Fruit fly (Drosophila melanogaster) whole organism, embryonic: ENCODE results near the gene Rab3-GEF.

Experiments
- Aef1 ChIP-seq: fragments of 200-800 bp; sonication (Bioruptor generic); IDR thresholded peaks from 3 replicates; pipeline ENCODE4 v1.3.6; 2022; ENCODE audit warnings: missing biosample characterization, missing genetic modification characterization
- Atf3 ChIP-seq: fragments of 200-800 bp; sonication (Bioruptor generic); optimal IDR thresholded peaks from 3 replicates; lab custom pipeline; 2016; ENCODE audit warnings: missing biosample characterization, missing genetic modification characterization
- BtbVII ChIP-seq: fragments of 200-800 bp; sonication (Bioruptor generic); optimal IDR thresholded peaks from 3 replicates; lab custom pipeline; 2017; ENCODE audit warnings: missing biosample characterization, mild to moderate bottlenecking, missing genetic modification characterization
- Bteb2 ChIP-seq: fragments of 200-800 bp; sonication (Bioruptor generic); optimal IDR thresholded peaks from 2 replicates; lab custom pipeline; 2016; ENCODE audit warnings: missing biosample characterization, missing genetic modification characterization
- CG1024 ChIP-seq: fragments of 200-800 bp; sonication (Bioruptor generic); IDR thresholded peaks from 2 replicates; pipeline ENCODE4 v1.3.6; 2022; ENCODE audit warnings: missing biosample characterization, missing genetic modification characterization
- CG10654 ChIP-seq: fragments of 200-800 bp; sonication (Bioruptor generic); optimal IDR thresholded peaks from 2 replicates; lab custom pipeline; 2016; ENCODE audit warnings: missing biosample characterization, missing genetic modification characterization
- CG10959 ChIP-seq: fragments of 200-800 bp; sonication (Bioruptor generic); IDR thresholded peaks from 2 replicates; pipeline ENCODE4 v1.3.6; 2022; ENCODE audit warnings: missing biosample characterization, missing genetic modification characterization
- CG11093 ChIP-seq: fragments of 200-800 bp; sonication (Bioruptor generic); IDR thresholded peaks from 3 replicates; pipeline ENCODE4 v1.3.6; 2022; ENCODE audit warnings: missing biosample characterization, missing genetic modification characterization
- CG1529 ChIP-seq: fragments of 200-800 bp; sonication (Bioruptor generic); optimal IDR thresholded peaks from 3 replicates; lab custom pipeline; 2018; ENCODE audit warnings: missing biosample characterization, missing genetic modification characterization
- CG18764 ChIP-seq: fragments of 200-800 bp; sonication (Bioruptor generic); optimal IDR thresholded peaks from 3 replicates; lab custom pipeline; 2016; ENCODE audit warnings: missing biosample characterization, missing genetic modification characterization
- CG2712 ChIP-seq: fragments of 200-800 bp; optimal IDR thresholded peaks from 3 replicates; lab custom pipeline; 2019; ENCODE audit warnings: missing biosample characterization, mild to moderate bottlenecking, missing genetic modification characterization, moderate library complexity
- CG2875 ChIP-seq: fragments of 200-800 bp; sonication (Bioruptor generic); optimal IDR thresholded peaks from 2 replicates; lab custom pipeline; 2017; ENCODE audit warnings: missing biosample characterization, mild to moderate bottlenecking, missing genetic modification characterization, missing genetic modification reagents
- CG2889 ChIP-seq: fragments of 200-800 bp; sonication (Bioruptor generic); IDR thresholded peaks from 3 replicates; pipeline ENCODE4 v1.3.6; 2022; ENCODE audit warnings: missing biosample characterization, missing genetic modification characterization
- CG33213 ChIP-seq: fragments of 200-800 bp; sonication (Bioruptor generic); optimal IDR thresholded peaks from 3 replicates; lab custom pipeline; 2016; ENCODE audit warnings: missing biosample characterization, missing genetic modification characterization
- CG3407 ChIP-seq: fragments of 200-800 bp; sonication (Bioruptor generic); optimal IDR thresholded peaks from 2 replicates; lab custom pipeline; 2018; ENCODE audit warnings: missing biosample characterization, mild to moderate bottlenecking, missing genetic modification characterization
- CG4282 ChIP-seq: fragments of 200-800 bp; sonication (Bioruptor generic); optimal IDR thresholded peaks from 2 replicates; lab custom pipeline; 2016; ENCODE audit warnings: missing biosample characterization, missing genetic modification characterization
- CG4854 ChIP-seq: fragments of 200-800 bp; sonication (Bioruptor generic); optimal IDR thresholded peaks from 2 replicates; lab custom pipeline; 2016; ENCODE audit warnings: missing biosample characterization, missing genetic modification characterization, inconsistent platforms
- CG6791 ChIP-seq: fragments of 200-800 bp; sonication (Bioruptor generic); IDR thresholded peaks from 3 replicates; pipeline ENCODE4 v1.3.6; 2022; ENCODE audit warnings: missing biosample characterization, missing genetic modification characterization; ENCODE audit not compliant: partially characterized antibody
- CG7928 ChIP-seq: fragments of 200-800 bp; sonication (Bioruptor generic); optimal IDR thresholded peaks from 2 replicates; lab custom pipeline; 2017; ENCODE audit warnings: missing biosample characterization, mild to moderate bottlenecking, missing genetic modification characterization
- CG8478 ChIP-seq: fragments of >200 bp; optimal IDR thresholded peaks from 2 replicates; lab custom pipeline; 2018
- CG8765 ChIP-seq: fragments of 200-800 bp; sonication (Bioruptor generic); IDR thresholded peaks from 2 replicates; pipeline ENCODE4 v1.3.6; 2022; ENCODE audit warnings: missing biosample characterization, missing genetic modification characterization
- CG9932 ChIP-seq: fragments of 200-800 bp; sonication (Bioruptor generic); IDR thresholded peaks from 2 replicates; pipeline ENCODE4 v1.3.6; 2022; ENCODE audit warnings: missing biosample characterization, missing genetic modification characterization
- Dbx ChIP-seq: fragments of 200-800 bp; sonication (Bioruptor generic); IDR thresholded peaks from 3 replicates; pipeline ENCODE4 v1.3.6; 2022; ENCODE audit warnings: missing biosample characterization, missing genetic modification characterization
- Dip2 ChIP-seq: fragments of 200-800 bp; sonication (Bioruptor generic); IDR thresholded peaks from 2 replicates; pipeline ENCODE4 v1.3.6; 2022; ENCODE audit warnings: missing biosample characterization, missing genetic modification characterization
- Ets97D ChIP-seq: fragments of 200-800 bp; sonication (Bioruptor generic); optimal IDR thresholded peaks from 3 replicates; lab custom pipeline; 2016; ENCODE audit warnings: missing biosample characterization, missing genetic modification characterization
- Hsf ChIP-seq: fragments of 200-800 bp; sonication (Bioruptor generic); optimal IDR thresholded peaks from 3 replicates; lab custom pipeline; 2016; ENCODE audit warnings: missing biosample characterization, missing genetic modification characterization
- Mad ChIP-seq: fragments of 200-800 bp; sonication (Bioruptor generic); optimal IDR thresholded peaks from 2 replicates; lab custom pipeline; 2016; ENCODE audit warnings: missing biosample characterization, missing genetic modification characterization
- Tbp ChIP-seq: fragments of >200 bp; optimal IDR thresholded peaks from 2 replicates; lab custom pipeline; 2018; ENCODE audit warnings: missing biosample characterization, missing genetic modification characterization
- Usf ChIP-seq: fragments of 200-800 bp; sonication (Bioruptor generic); optimal IDR thresholded peaks from 2 replicates; lab custom pipeline; 2017; ENCODE audit warnings: missing genotype, missing biosample characterization, missing genetic modification characterization
- Vsx1 ChIP-seq: fragments of 200-800 bp; sonication (Bioruptor generic); optimal IDR thresholded peaks from 2 replicates; lab custom pipeline; 2017; ENCODE audit warnings: missing biosample characterization, mild to moderate bottlenecking, missing genetic modification characterization, missing genetic modification reagents
- abd-A ChIP-seq: fragments of 200-800 bp; sonication (Bioruptor generic); optimal IDR thresholded peaks from 3 replicates; lab custom pipeline; 2019; ENCODE audit warnings: missing biosample characterization, mild to moderate bottlenecking, missing genetic modification characterization, moderate library complexity
- ac ChIP-seq: fragments of 200-800 bp; sonication (Bioruptor generic); optimal IDR thresholded peaks from 3 replicates; lab custom pipeline; 2017; ENCODE audit warnings: missing biosample characterization, mild to moderate bottlenecking, missing genetic modification characterization
- btn ChIP-seq: fragments of 200-800 bp; sonication (Bioruptor generic); optimal IDR thresholded peaks from 2 replicates; lab custom pipeline; 2016; ENCODE audit warnings: missing biosample characterization, missing genetic modification characterization
- chif ChIP-seq, 2 experiments: fragments of 200-800 bp; sonication (Bioruptor generic); optimal IDR thresholded peaks; 3 replicates each; lab custom pipeline; 2016; ENCODE audit warnings: missing biosample characterization in 2 of 2, missing genetic modification characterization in 2 of 2
- chinmo ChIP-seq: fragments of 200-800 bp; sonication (Bioruptor generic); IDR thresholded peaks from 4 replicates; pipeline ENCODE4 v1.3.6; 2022; ENCODE audit warnings: missing biosample characterization, missing genetic modification characterization; ENCODE audit not compliant: partially characterized antibody
- chn ChIP-seq: fragments of 200-800 bp; sonication (Bioruptor generic); optimal IDR thresholded peaks from 2 replicates; lab custom pipeline; 2016; ENCODE audit warnings: missing biosample characterization, missing genetic modification characterization
- ci ChIP-seq: fragments of 200-800 bp; sonication (Bioruptor generic); IDR thresholded peaks from 3 replicates; pipeline ENCODE4 v1.3.6; 2022; ENCODE audit warnings: missing biosample characterization, missing genetic modification characterization
- crc ChIP-seq: fragments of 200-800 bp; sonication (Bioruptor generic); optimal IDR thresholded peaks from 2 replicates; lab custom pipeline; 2016; ENCODE audit warnings: missing biosample characterization, missing genetic modification characterization
- hb ChIP-seq: fragments of 200-800 bp; sonication (Bioruptor generic); IDR thresholded peaks from 3 replicates; pipeline ENCODE4 v1.3.6; 2022; ENCODE audit warnings: missing biosample characterization, missing genetic modification characterization; ENCODE audit not compliant: partially characterized antibody
- jigr1 ChIP-seq: fragments of 200-800 bp; sonication (Bioruptor generic); IDR thresholded peaks from 3 replicates; pipeline ENCODE4 v1.3.6; 2022; ENCODE audit warnings: missing biosample characterization, missing genetic modification characterization
- jing ChIP-seq: fragments of 200-800 bp; sonication (Bioruptor generic); optimal IDR thresholded peaks from 2 replicates; lab custom pipeline; 2018; ENCODE audit warnings: missing biosample characterization, mild to moderate bottlenecking, missing genetic modification characterization
- kni ChIP-seq: fragments of 200-800 bp; sonication (Bioruptor generic); optimal IDR thresholded peaks from 3 replicates; lab custom pipeline; 2017; ENCODE audit warnings: mild to moderate bottlenecking, missing biosample characterization, missing genetic modification reagents, missing genetic modification characterization
- maf-S ChIP-seq: fragments of 200-800 bp; sonication (Bioruptor generic); optimal IDR thresholded peaks from 2 replicates; lab custom pipeline; 2016; ENCODE audit warnings: missing biosample characterization, missing genetic modification characterization
- odd ChIP-seq: fragments of 200-800 bp; sonication (Bioruptor generic); optimal IDR thresholded peaks from 2 replicates; lab custom pipeline; 2017; ENCODE audit warnings: missing biosample characterization, mild to moderate bottlenecking, missing genetic modification characterization
- psq ChIP-seq: fragments of 200-800 bp; sonication (Bioruptor generic); optimal IDR thresholded peaks from 2 replicates; lab custom pipeline; 2017; ENCODE audit warnings: missing biosample characterization, missing genetic modification characterization
- pum ChIP-seq: fragments of 200-800 bp; sonication (Bioruptor generic); optimal IDR thresholded peaks from 2 replicates; lab custom pipeline; 2016; ENCODE audit warnings: missing biosample characterization, missing genetic modification characterization
- rib ChIP-seq: fragments of 200-800 bp; sonication (Bioruptor generic); IDR thresholded peaks from 2 replicates; pipeline ENCODE4 v1.3.6; 2022; ENCODE audit warnings: missing biosample characterization, missing genetic modification characterization
- ro ChIP-seq: fragments of 200-800 bp; sonication (Bioruptor generic); IDR thresholded peaks from 2 replicates; pipeline ENCODE4 v1.3.6; 2022; ENCODE audit warnings: missing biosample characterization, missing genetic modification characterization
- sc ChIP-seq, 3 experiments: fragments of >200 bp in 2 of 3; fragments of 200-800 bp in 1 of 3; sonication (Bioruptor generic) in 1 of 3; optimal IDR thresholded peaks; 2 replicates in 2 of 3; 3 replicates in 1 of 3; lab custom pipeline; 2017; ENCODE audit warnings: mild to moderate bottlenecking in 1 of 3, missing biosample characterization in 1 of 3, missing genetic modification characterization in 1 of 3, missing genetic modification reagents in 1 of 3
- slp2 ChIP-seq: fragments of 200-800 bp; sonication (Bioruptor generic); optimal IDR thresholded peaks from 2 replicates; lab custom pipeline; 2016; ENCODE audit warnings: missing biosample characterization, missing genetic modification characterization
- sob ChIP-seq: fragments of 200-800 bp; sonication (Bioruptor generic); IDR thresholded peaks from 2 replicates; pipeline ENCODE4 v1.3.6; 2022; ENCODE audit warnings: missing biosample characterization, missing genetic modification characterization
- ssp ChIP-seq: fragments of 200-800 bp; sonication (Bioruptor generic); IDR thresholded peaks from 2 replicates; pipeline ENCODE4 v1.3.6; 2022; ENCODE audit warnings: missing biosample characterization, missing genetic modification characterization
- stwl ChIP-seq: fragments of 200-800 bp; sonication (Bioruptor generic); optimal IDR thresholded peaks from 3 replicates; lab custom pipeline; 2018; ENCODE audit warnings: missing biosample characterization, mild to moderate bottlenecking, missing genetic modification characterization, moderate library complexity

Gene Rab3-GEF

DNA sequence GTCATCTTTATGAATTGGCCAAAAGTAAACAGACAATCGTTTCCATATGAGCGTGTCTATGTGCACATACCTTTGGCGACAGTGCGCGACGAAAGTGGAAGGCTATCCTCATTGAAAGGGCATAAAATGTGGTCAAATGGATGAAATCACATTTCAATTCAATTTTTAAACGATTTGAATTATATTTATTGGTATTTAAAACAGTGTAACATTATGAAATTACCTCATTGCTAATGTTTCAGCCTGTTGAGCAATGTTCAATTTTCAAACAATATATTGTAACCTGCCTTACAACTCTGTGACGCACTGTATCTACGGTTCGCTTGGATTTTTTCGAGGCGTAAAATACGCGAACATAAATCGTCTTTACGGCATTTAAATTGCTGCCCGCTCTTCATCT is 30.6 kb downstream of the Rab3-GEF start (continued):
- TF ChIP-seq odd (GFP tag; lab: Kevin White, UChicago) (no peak), chinmo (GFP tag; lab: Robert Waterston, UW) (no peak), CG2875 (no peak), rib (GFP tag; lab: Robert Waterston, UW) (no peak), CG8478 (lab: Kevin White, UChicago) (no peak), Aef1 (GFP tag; lab: Robert Waterston, UW) (peak; percentile 49), stwl (no peak), CG10959 (GFP tag; lab: Robert Waterston, UW) (no peak), CG6791 (no peak), Dip2 (GFP tag; lab: Robert Waterston, UW) (no peak), CG1529 (GFP tag; lab: Kevin White, UChicago) (no peak), maf-S (GFP tag; lab: Kevin White, UChicago) (peak; percentile 24), Vsx1 (GFP tag; lab: Kevin White, UChicago) (no peak), Tbp (GFP tag; lab: Kevin White, UChicago) (no peak), pum (no peak), CG11093 (GFP tag; lab: Robert Waterston, UW) (0 out of 3 replicates have a peak, but pooled peaks have one; percentile 20), CG33213 (GFP tag; lab: Kevin White, UChicago) (no peak), CG8765 (no peak; the same call in 1 of the 2 replicates), jing (GFP tag; lab: Kevin White, UChicago) (no peak), ac (GFP tag; lab: Kevin White, UChicago) (no peak), crc (GFP tag; lab: Kevin White, UChicago) (no peak), kni (GFP tag; lab: Kevin White, UChicago) (no peak), abd-A (tag; lab: Kevin White, UChicago) (no peak), CG9932 (GFP tag; lab: Robert Waterston, UW) (peak; percentile 81), Bteb2 (peak; percentile 3), CG2889 (peak; percentile 34; the same call in 1 of the 3 replicates), sc (optimal IDR thresholded peaks at IDR 0.05; lab: Kevin White, UChicago) (no peak), sc (GFP tag; optimal IDR thresholded peaks at IDR 0.05; lab: Kevin White, UChicago) (no peak), CG1024 (GFP tag; lab: Robert Waterston, UW) (no peak), CG18764 (GFP tag; lab: Kevin White, UChicago) (no peak), ssp (GFP tag; lab: Robert Waterston, UW) (no peak), jigr1 (no peak), CG2712 (tag; lab: Kevin White, UChicago) (peak; percentile 9), hb (GFP tag; lab: Robert Waterston, UW) (no peak), slp2 (GFP tag; lab: Kevin White, UChicago) (no peak), CG7928 (GFP tag; lab: Kevin White, UChicago) (no peak), Ets97D (GFP tag; lab: Kevin White, UChicago) (no peak), psq (GFP tag; lab: Kevin White, UChicago) (no peak), CG10654 (no peak), Hsf (no peak), Dbx (GFP tag; lab: Robert Waterston, UW) (peak; percentile 48; the same call in 2 of the 3 replicates), Mad (GFP tag; lab: Kevin White, UChicago) (no peak), Atf3 (no peak), BtbVII (GFP tag; lab: Kevin White, UChicago) (no peak), btn (GFP tag; lab: Kevin White, UChicago) (no peak), sob (GFP tag; lab: Robert Waterston, UW) (peak; percentile 48; the same call in 1 of the 2 replicates), CG3407 (GFP tag; lab: Kevin White, UChicago) (no peak), ci (GFP tag; lab: Robert Waterston, UW) (no peak), Usf (GFP tag; lab: Kevin White, UChicago) (no peak), chif (GFP tag; optimal IDR thresholded peaks at IDR 0.05; lab: Kevin White, UChicago) (no peak), CG4282 (GFP tag; lab: Kevin White, UChicago) (no peak), chn (no peak), ro (GFP tag; lab: Robert Waterston, UW) (no peak), CG4854 (no peak)
